Worm (Caenorhabditis elegans) whole organism, L4 larva: Measurements from ENCODE around the gene otpl-3.

Experiments used
- F26F4.8 ChIP-seq: fragments of 200-800 bp; sonication (Bioruptor generic); conservative IDR thresholded peaks from 2 replicates; pipeline ENCODE4 v1.3.6; 2022; ENCODE audit warnings: missing genetic modification characterization, missing compliant biosample characterization
- F37D6.2 ChIP-seq: sonication (generic microtip); optimal IDR thresholded peaks from 2 replicates; lab custom pipeline; 2016; ENCODE audit warnings: mild to moderate bottlenecking, missing genetic modification characterization, missing compliant biosample characterization
- F44E2.7 ChIP-seq: fragments of 200-800 bp; sonication (Bioruptor generic); IDR thresholded peaks from 2 replicates; pipeline ENCODE4 v2.1.2; 2022; ENCODE audit warnings: missing genetic modification characterization, missing compliant biosample characterization
- R02D3.7 ChIP-seq: fragments of 150-350 bp; sonication (generic microtip); optimal IDR thresholded peaks from 3 replicates; lab custom pipeline; 2014; ENCODE audit warnings: missing biosample characterization, missing genetic modification characterization
- Y105C5A.15 ChIP-seq: fragments of 200-800 bp; sonication (Bioruptor generic); IDR thresholded peaks from 2 replicates; pipeline ENCODE4 v1.3.6; 2022; ENCODE audit warnings: missing genetic modification characterization, missing compliant biosample characterization
- ZK337.2 ChIP-seq: fragments of 200-800 bp; sonication (Bioruptor generic); IDR thresholded peaks from 2 replicates; pipeline ENCODE4 v1.3.6; 2022; ENCODE audit warnings: missing genetic modification reagents, missing genetic modification characterization, missing compliant biosample characterization
- ama-1 ChIP-seq: fragments of 150-350 bp; optimal IDR thresholded peaks from 2 replicates; lab custom pipeline; 2014; ENCODE audit warnings: inconsistent platforms, mixed read lengths
- ceh-44 ChIP-seq: fragments of 200-800 bp; sonication (Bioruptor generic); IDR thresholded peaks from 2 replicates; pipeline ENCODE4 v1.3.6; 2022; ENCODE audit warnings: missing genetic modification reagents, missing genetic modification characterization, missing compliant biosample characterization
- ceh-82 ChIP-seq: sonication (generic microtip); optimal IDR thresholded peaks from 2 replicates; lab custom pipeline; 2017; ENCODE audit warnings: missing biosample characterization, missing genetic modification characterization
- ces-1 ChIP-seq: fragments of 150-350 bp; sonication (generic microtip); optimal IDR thresholded peaks from 4 replicates; lab custom pipeline; 2014; ENCODE audit warnings: missing biosample characterization, missing genetic modification reagents, missing genetic modification characterization
- daf-12 ChIP-seq: fragments of 150-350 bp; optimal IDR thresholded peaks from 2 replicates; lab custom pipeline; 2014; ENCODE audit warnings: missing biosample characterization, missing genetic modification reagents, missing genetic modification characterization
- daf-16 ChIP-seq, 3 experiments: sonication (generic microtip); optimal IDR thresholded peaks; 2 replicates each; lab custom pipeline; 2016 to 2017; ENCODE audit warnings: missing genetic modification characterization in 3 of 3, missing genetic modification reagents in 3 of 3, mild to moderate bottlenecking in 2 of 3, missing compliant biosample characterization in 2 of 3, missing biosample characterization in 1 of 3, moderate library complexity in 1 of 3
- dmd-6 ChIP-seq: fragments of 200-800 bp; sonication (Bioruptor generic); IDR thresholded peaks from 2 replicates; pipeline ENCODE4 v1.3.6; 2022; ENCODE audit warnings: missing genetic modification reagents, missing genetic modification characterization, missing compliant biosample characterization
- duxl-1 ChIP-seq: sonication (generic microtip); optimal IDR thresholded peaks from 2 replicates; lab custom pipeline; 2016; ENCODE audit warnings: mild to moderate bottlenecking, missing genetic modification characterization, moderate library complexity, missing compliant biosample characterization; ENCODE audit not compliant: poor library complexity
- hif-1 ChIP-seq, 2 experiments: sonication (generic microtip); optimal IDR thresholded peaks; 2 replicates each; lab custom pipeline; 2016 to 2017; ENCODE audit warnings: missing compliant biosample characterization in 2 of 2, missing genetic modification characterization in 2 of 2, missing genetic modification reagents in 2 of 2, missing genotype in 2 of 2, mild to moderate bottlenecking in 1 of 2
- hlh-11 ChIP-seq: fragments of 200-800 bp; sonication (Bioruptor generic); optimal IDR thresholded peaks from 2 replicates; lab custom pipeline; 2018; ENCODE audit warnings: mild to moderate bottlenecking, missing genetic modification characterization, missing compliant biosample characterization
- hmg-1.1 ChIP-seq: fragments of 200-800 bp; sonication (Bioruptor generic); IDR thresholded peaks from 2 replicates; pipeline ENCODE4 v1.3.6; 2022; ENCODE audit warnings: missing genetic modification reagents, missing genetic modification characterization, missing compliant biosample characterization
- jun-1 ChIP-seq: fragments of 150-350 bp; optimal IDR thresholded peaks from 2 replicates; lab custom pipeline; 2014; ENCODE audit warnings: missing biosample characterization, missing genetic modification reagents, missing genetic modification characterization
- lim-7 ChIP-seq: fragments of 200-800 bp; sonication (Bioruptor generic); IDR thresholded peaks from 2 replicates; pipeline ENCODE4 v1.3.6; 2022; ENCODE audit warnings: missing genetic modification characterization, missing compliant biosample characterization
- lin-13 ChIP-seq: fragments of 150-350 bp; optimal IDR thresholded peaks from 2 replicates; lab custom pipeline; 2014; ENCODE audit warnings: missing biosample characterization, missing genetic modification reagents, missing genetic modification characterization
- lin-29 ChIP-seq: fragments of 200-800 bp; sonication (Bioruptor generic); IDR thresholded peaks from 2 replicates; pipeline ENCODE4 v1.3.6; 2022; ENCODE audit warnings: missing genetic modification reagents, missing genetic modification characterization, missing compliant biosample characterization
- lir-3 ChIP-seq: sonication (generic microtip); optimal IDR thresholded peaks from 2 replicates; lab custom pipeline; 2016; ENCODE audit warnings: mild to moderate bottlenecking, missing genetic modification characterization, missing compliant biosample characterization
- mep-1 ChIP-seq: fragments of 150-350 bp; sonication (generic microtip); optimal IDR thresholded peaks from 3 replicates; lab custom pipeline; 2014; ENCODE audit warnings: missing biosample characterization, missing genetic modification characterization
- mes-2 ChIP-seq: sonication (generic microtip); optimal IDR thresholded peaks from 2 replicates; lab custom pipeline; 2016; ENCODE audit warnings: missing genotype, mild to moderate bottlenecking, missing genetic modification characterization, missing compliant biosample characterization; ENCODE audit not compliant: poor library complexity, severe bottlenecking
- mxl-3 ChIP-seq: fragments of 200-800 bp; sonication (Bioruptor generic); optimal IDR thresholded peaks from 2 replicates; lab custom pipeline; 2018; ENCODE audit warnings: mild to moderate bottlenecking, missing genetic modification characterization, missing compliant biosample characterization
- nhr-10 ChIP-seq: fragments of 150-350 bp; optimal IDR thresholded peaks from 2 replicates; lab custom pipeline; 2014; ENCODE audit warnings: missing biosample characterization, missing genetic modification characterization
- nhr-11 ChIP-seq: fragments of 150-350 bp; optimal IDR thresholded peaks from 2 replicates; lab custom pipeline; 2014; ENCODE audit warnings: missing biosample characterization, missing genetic modification characterization
- nhr-237 ChIP-seq: sonication (generic microtip); optimal IDR thresholded peaks from 2 replicates; lab custom pipeline; 2017; ENCODE audit warnings: missing biosample characterization, missing genetic modification characterization
- nhr-25 ChIP-seq: sonication (generic microtip); optimal IDR thresholded peaks from 2 replicates; lab custom pipeline; 2017; ENCODE audit warnings: missing genetic modification characterization, mild to moderate bottlenecking, missing compliant biosample characterization, antibody characterized with exemption, moderate library complexity, borderline replicate concordance; ENCODE audit not compliant: insufficient read depth
- nhr-77 ChIP-seq: fragments of 150-350 bp; optimal IDR thresholded peaks from 2 replicates; lab custom pipeline; 2014; ENCODE audit warnings: missing biosample characterization, missing genetic modification characterization
- pha-4 ChIP-seq, 2 experiments: fragments of 150-350 bp in 1 of 2; fragments of 200-800 bp in 1 of 2; sonication (Bioruptor generic) in 1 of 2; IDR thresholded peaks in 1 of 2; optimal IDR thresholded peaks in 1 of 2; 2 replicates each; pipeline versions ENCODE4 v1.3.6 to Lab custom; 2014 to 2022; ENCODE audit warnings: missing genetic modification characterization in 2 of 2, missing genetic modification reagents in 2 of 2, missing biosample characterization in 1 of 2, missing compliant biosample characterization in 1 of 2
- php-3 ChIP-seq: fragments of 200-800 bp; sonication (Bioruptor generic); IDR thresholded peaks from 2 replicates; pipeline ENCODE4 v1.3.6; 2022; ENCODE audit warnings: missing genetic modification reagents, missing genetic modification characterization, missing compliant biosample characterization
- pqm-1 ChIP-seq: sonication (generic microtip); optimal IDR thresholded peaks from 2 replicates; lab custom pipeline; 2017; ENCODE audit warnings: missing biosample characterization, missing genetic modification characterization
- set-16 ChIP-seq: fragments of 200-800 bp; sonication (Bioruptor generic); IDR thresholded peaks from 2 replicates; pipeline ENCODE4 v1.3.6; 2022; ENCODE audit warnings: missing genetic modification reagents, missing genetic modification characterization, missing compliant biosample characterization
- snpc-1.2 ChIP-seq: fragments of 200-800 bp; sonication (Bioruptor generic); IDR thresholded peaks from 2 replicates; pipeline ENCODE4 v1.3.6; 2022; ENCODE audit warnings: missing genetic modification reagents, missing genetic modification characterization, missing compliant biosample characterization
- spr-3 ChIP-seq: fragments of 200-800 bp; sonication (Bioruptor generic); optimal IDR thresholded peaks from 2 replicates; lab custom pipeline; 2018; ENCODE audit warnings: mild to moderate bottlenecking, missing genetic modification characterization, missing compliant biosample characterization
- tag-97 ChIP-seq: fragments of 200-800 bp; sonication (Bioruptor generic); IDR thresholded peaks from 2 replicates; pipeline ENCODE4 v1.3.6; 2022; ENCODE audit warnings: missing genetic modification characterization, missing compliant biosample characterization
- tra-1 ChIP-seq: fragments of 200-800 bp; sonication (Bioruptor generic); IDR thresholded peaks from 2 replicates; pipeline ENCODE4 v1.3.6; 2022; ENCODE audit warnings: missing genetic modification reagents, missing genetic modification characterization, missing compliant biosample characterization
- unc-130 ChIP-seq: sonication (generic microtip); optimal IDR thresholded peaks from 2 replicates; lab custom pipeline; 2016; ENCODE audit warnings: missing genetic modification reagents, missing genetic modification characterization, missing compliant biosample characterization
- unc-62 ChIP-seq, 3 experiments: fragments of 150-350 bp in 1 of 3; sonication (generic microtip); optimal IDR thresholded peaks in 2 of 3; peaks in 1 of 3; 1 replicate in 1 of 3; 2 replicates in 2 of 3; lab custom pipeline; 2014 to 2017; ENCODE audit warnings: missing biosample characterization in 3 of 3, missing genetic modification characterization in 3 of 3, missing genetic modification reagents in 3 of 3, missing genotype in 1 of 3
- vab-7 ChIP-seq: fragments of 200-800 bp; sonication (Bioruptor generic); IDR thresholded peaks from 2 replicates; pipeline ENCODE4 v1.3.6; 2022; ENCODE audit warnings: missing genetic modification reagents, missing genetic modification characterization, missing compliant biosample characterization
- zip-2 ChIP-seq: fragments of 150-350 bp; optimal IDR thresholded peaks from 2 replicates; lab custom pipeline; 2014; ENCODE audit warnings: missing biosample characterization, missing genetic modification characterization

Gene otpl-3

DNA sequence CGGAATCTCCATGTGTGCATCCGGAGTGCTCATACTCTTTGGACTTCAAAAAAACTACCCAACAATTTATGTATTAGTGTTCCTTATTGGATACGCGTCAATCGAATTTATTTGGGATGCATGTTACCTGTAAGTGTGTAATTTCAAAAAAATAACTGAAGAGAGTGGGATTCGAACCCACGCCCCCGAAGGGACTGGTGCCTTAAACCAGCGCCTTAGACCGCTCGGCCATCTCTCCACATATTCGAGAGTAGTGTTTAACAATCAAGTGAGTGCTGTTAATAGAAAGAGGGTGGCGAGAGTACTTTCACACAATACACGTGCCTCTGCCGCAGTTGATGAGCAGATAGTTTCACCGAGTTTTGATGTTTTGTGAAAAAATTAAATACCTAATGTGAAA, 21.6 kb downstream of the otpl-3 start (continued):
- TF ChIP-seq pha-4 (GFP tag; IDR thresholded peaks at IDR 0.05; lab: Robert Waterston, UW): peak; percentile 80; the same call in 1 of the 2 replicates
- TF ChIP-seq pha-4 (tag; optimal IDR thresholded peaks at IDR 0.05; lab: Kevin White, UChicago): no peak
- TF ChIP-seq ces-1 (GFP tag; lab: Kevin White, UChicago): no peak
- TF ChIP-seq F44E2.7 (GFP tag; lab: Robert Waterston, UW): no peak
- TF ChIP-seq tra-1: peak; percentile 87
- peak; percentile 69 for TF ChIP-seq mep-1 (tag; lab: Kevin White, UChicago)
- no peak for TF ChIP-seq pqm-1 (tag; lab: Kevin White, UChicago)
- TF ChIP-seq set-16 (GFP tag; lab: Robert Waterston, UW): no peak
- no peak for TF ChIP-seq unc-62 (GFP tag; optimal IDR thresholded peaks at IDR 0.05 in 1 of 2; lab: Kevin White, UChicago)
- TF ChIP-seq unc-62 (tag; optimal IDR thresholded peaks at IDR 0.05; lab: Kevin White, UChicago): no peak
- TF ChIP-seq zip-2 (tag; lab: Kevin White, UChicago): peak; percentile 27
- TF ChIP-seq duxl-1 (tag; lab: Kevin White, UChicago): peak; percentile 80

DNA sequence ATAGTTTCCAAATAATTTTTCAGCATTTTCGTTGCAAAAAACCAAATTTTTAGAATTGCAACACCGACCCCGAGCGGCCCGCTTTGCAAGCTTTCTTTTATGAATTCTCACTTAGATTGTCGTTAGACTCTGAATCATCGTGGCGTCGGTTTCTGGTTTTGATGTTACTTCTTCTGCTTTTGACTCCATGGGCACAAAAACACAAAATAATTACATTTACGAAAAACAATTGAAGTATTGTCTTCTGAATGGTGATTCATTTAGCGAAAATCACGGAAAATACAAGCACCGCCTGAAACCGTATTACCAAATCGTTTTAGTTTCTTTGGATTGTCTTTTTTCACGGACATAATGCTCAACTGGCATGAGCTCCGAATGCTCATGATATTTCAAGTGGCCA, 23.5 kb downstream of the otpl-3 start, which contains the start of gene pes-23:
pes-23 (plus strand) TSS at position 301 of the 400 bp plus-strand sequence.
- TF ChIP-seq lin-13 (GFP tag; lab: Kevin White, UChicago) (no peak), R02D3.7 (tag; lab: Kevin White, UChicago) (no peak), snpc-1.2 (GFP tag; lab: Robert Waterston, UW) (no peak), mes-2 (tag; lab: Kevin White, UChicago) (no peak), ceh-82 (tag; lab: Kevin White, UChicago) (no peak), lir-3 (tag; lab: Kevin White, UChicago) (no peak), F37D6.2 (no peak), ZK337.2 (GFP tag; lab: Robert Waterston, UW) (no peak), nhr-25 (no peak), daf-16 (GFP tag; optimal IDR thresholded peaks at IDR 0.05; lab: Kevin White, UChicago) (no peak), daf-16 (tag; optimal IDR thresholded peaks at IDR 0.05; lab: Kevin White, UChicago) (no peak), php-3 (GFP tag; lab: Robert Waterston, UW) (no peak)

DNA sequence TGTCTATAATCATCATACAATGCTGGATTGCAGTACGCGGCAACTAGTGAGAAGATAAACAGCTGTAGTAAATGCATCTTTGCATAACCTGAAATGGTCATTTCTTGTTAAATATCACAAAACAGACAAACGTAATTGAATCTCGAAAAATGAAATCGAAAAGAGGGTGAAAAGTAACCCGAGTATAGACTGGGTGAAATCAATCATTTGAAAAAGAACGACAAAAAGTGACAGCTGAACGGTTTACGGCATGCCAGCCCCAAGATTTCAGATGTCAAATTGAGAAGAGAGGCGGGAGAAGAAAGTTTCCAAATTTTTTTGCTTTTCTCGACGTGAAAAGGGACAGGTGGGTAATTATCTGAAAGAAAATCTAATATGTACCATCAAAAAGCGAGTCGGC, 24.7 kb downstream of the otpl-3 start, which contains the start of gene F14B8.4:
F14B8.4 (minus strand) TSS at position 101 of the 400 bp plus-strand sequence.
- TF ChIP-seq unc-62 (GFP tag; optimal IDR thresholded peaks at IDR 0.05 in 1 of 2; lab: Kevin White, UChicago): peak in 1 of 2 experiments; percentile 98
- no peak for TF ChIP-seq unc-62 (tag; optimal IDR thresholded peaks at IDR 0.05; lab: Kevin White, UChicago)
- TF ChIP-seq daf-12: no peak
- TF ChIP-seq, all 104 proteins: peak for 1

DNA sequence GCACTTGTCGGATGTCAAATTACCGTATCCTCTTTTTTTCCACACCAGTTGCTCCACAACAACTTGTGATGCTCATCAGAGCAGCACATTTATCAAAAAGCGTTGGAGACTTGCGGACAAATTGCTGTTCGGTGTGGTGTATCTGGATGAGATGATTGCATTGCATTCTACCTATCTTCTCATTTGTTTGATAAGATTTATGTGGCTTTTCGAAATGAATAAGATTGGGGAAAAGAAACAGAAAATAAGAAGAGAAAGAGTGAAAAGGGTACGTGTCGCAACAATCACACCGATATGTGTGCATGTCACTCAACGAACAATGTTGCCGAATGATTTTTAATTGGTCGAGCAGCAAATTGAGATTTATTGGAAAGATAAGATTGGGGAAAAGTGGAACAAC, 30.5 kb downstream of the otpl-3 start:
- TF ChIP-seq lim-7 (GFP tag; lab: Robert Waterston, UW): no peak
- peak; percentile 50 for TF ChIP-seq nhr-11 (tag; lab: Kevin White, UChicago)
- no peak for TF ChIP-seq Y105C5A.15 (GFP tag; lab: Robert Waterston, UW)
- no peak for TF ChIP-seq hif-1 (tag; optimal IDR thresholded peaks at IDR 0.05; lab: Kevin White, UChicago)
- no peak for TF ChIP-seq ama-1 (lab: Kevin White, UChicago)
- no peak for TF ChIP-seq nhr-10 (tag; lab: Kevin White, UChicago)
- no peak for TF ChIP-seq lin-29
- no peak for TF ChIP-seq hmg-1.1
- peak in 1 of 2 experiments; percentile 82 for TF ChIP-seq unc-62 (GFP tag; optimal IDR thresholded peaks at IDR 0.05 in 1 of 2; lab: Kevin White, UChicago)
- TF ChIP-seq unc-62 (tag; optimal IDR thresholded peaks at IDR 0.05; lab: Kevin White, UChicago): no peak
- TF ChIP-seq F26F4.8: no peak
- no peak for TF ChIP-seq spr-3 (GFP tag; lab: Kevin White, UChicago)
- no peak for TF ChIP-seq unc-130
- no peak for TF ChIP-seq jun-1 (tag; lab: Kevin White, UChicago)
- TF ChIP-seq daf-12: no peak
- no peak for TF ChIP-seq ceh-44 (GFP tag; lab: Robert Waterston, UW)
- TF ChIP-seq nhr-77: no peak
- no peak for TF ChIP-seq dmd-6 (GFP tag; lab: Robert Waterston, UW)
- TF ChIP-seq hlh-11 (tag; lab: Kevin White, UChicago): no peak
- TF ChIP-seq tag-97: no peak
- no peak for TF ChIP-seq nhr-237
- no peak for TF ChIP-seq duxl-1 (tag; lab: Kevin White, UChicago)
- peak in 1 of 2 experiments; percentile 36 for TF ChIP-seq daf-16 (GFP tag; optimal IDR thresholded peaks at IDR 0.05; lab: Kevin White, UChicago)
- TF ChIP-seq daf-16 (tag; optimal IDR thresholded peaks at IDR 0.05; lab: Kevin White, UChicago): no peak
- TF ChIP-seq mxl-3 (GFP tag; lab: Kevin White, UChicago): no peak
- TF ChIP-seq vab-7 (GFP tag; lab: Robert Waterston, UW): no peak
- no peak for TF ChIP-seq ces-1 (GFP tag; lab: Kevin White, UChicago)
